Fruit fly (Drosophila melanogaster) Kc167 (cell line): ENCODE results near the gene Dhc36C.

Source experiments
- Myc ChIP-seq: fragments of >200 bp; optimal IDR thresholded peaks from 2 replicates; lab custom pipeline; 2017; ENCODE audit warnings: missing external identifiers
- Sin3A ChIP-seq: fragments of >200 bp; optimal IDR thresholded peaks from 2 replicates; lab custom pipeline; 2018; ENCODE audit warnings: missing external identifiers
- h ChIP-seq: fragments of >200 bp; optimal IDR thresholded peaks from 3 replicates; lab custom pipeline; 2018; ENCODE audit warnings: missing external identifiers
- insv ChIP-seq: fragments of >200 bp; optimal IDR thresholded peaks from 3 replicates; lab custom pipeline; 2018; ENCODE audit warnings: missing external identifiers
- psq ChIP-seq: fragments of >200 bp; optimal IDR thresholded peaks from 2 replicates; lab custom pipeline; 2017; ENCODE audit warnings: missing external identifiers
- ttk ChIP-seq: sonication (Bioruptor generic); optimal IDR thresholded peaks from 2 replicates; lab custom pipeline; 2017; ENCODE audit warnings: missing external identifiers

Dhc36C gene

dm6 chr2L:17480943-17481580, 20.1 kb upstream of the Dhc36C start, which contains the start of the genes fws and Lamtor3:
fws (minus strand) TSS chr2L:17481029.
Lamtor3 (plus strand) TSS chr2L:17481231.
- TF ChIP-seq ttk (lab: Kevin White, UChicago) (no peak), psq (no peak), Sin3A (lab: Kevin White, UChicago) (no peak), Myc (lab: Kevin White, UChicago) (no peak), insv (lab: Kevin White, UChicago) (no peak), h (lab: Kevin White, UChicago) (no peak)

- no peak for TF ChIP-seq insv (lab: Kevin White, UChicago)
- no peak for TF ChIP-seq Myc (lab: Kevin White, UChicago)
Measured at dm6 chr2L:17484174-17484573, 17.0 kb upstream of the Dhc36C start, which contains the start of the genes GCS2beta and CG5131. GCS2beta (minus strand) TSS chr2L:17484307. CG5131 (plus strand) TSS chr2L:17484501.

DNA sequence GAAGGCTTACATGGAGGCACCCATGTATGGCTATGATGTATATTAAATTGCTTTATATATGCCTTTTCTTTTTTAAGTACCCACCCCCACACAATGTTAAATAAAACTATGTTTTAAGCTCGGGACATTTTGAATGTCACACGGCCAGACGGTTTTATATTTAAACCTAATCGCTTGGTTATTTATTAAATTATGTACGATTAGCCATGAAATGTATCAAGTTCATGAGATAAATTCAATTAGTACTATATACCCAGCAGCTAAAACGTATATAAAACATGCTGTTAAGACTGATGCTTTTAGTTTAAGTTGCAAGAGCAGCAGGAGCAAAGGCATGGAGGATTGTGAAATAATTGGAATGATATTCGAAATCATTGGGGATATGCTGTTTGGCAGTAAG, 15.7 kb upstream of the Dhc36C start, which contains the start of the genes CG43221 and CG43645:
TSS of gene CG43221 (plus strand) at position 301 of the 400 bp plus-strand sequence.
TSS of gene CG43645 (plus strand) at position 301 of the 400 bp plus-strand sequence.
- TF ChIP-seq Sin3A (lab: Kevin White, UChicago): no peak
- TF ChIP-seq Myc (lab: Kevin White, UChicago): no peak
- TF ChIP-seq insv (lab: Kevin White, UChicago): no peak
- no peak for TF ChIP-seq ttk (lab: Kevin White, UChicago)
- no peak for TF ChIP-seq h (lab: Kevin White, UChicago)
- TF ChIP-seq psq: no peak

- TF ChIP-seq h (lab: Kevin White, UChicago) (no peak), Myc (lab: Kevin White, UChicago) (no peak), psq (no peak)
Measured at dm6 chr2L:17486264-17486663, 14.9 kb upstream of the Dhc36C start, which contains the start of gene CG43220. CG43220 (plus strand) TSS chr2L:17486564.

dm6 chr2L:17492680-17493079, 8.5 kb upstream of the Dhc36C start:
- TF ChIP-seq Sin3A (lab: Kevin White, UChicago) (no peak), insv (lab: Kevin White, UChicago) (no peak), h (lab: Kevin White, UChicago) (no peak), Myc (lab: Kevin White, UChicago) (no peak)

- no peak for TF ChIP-seq psq
- TF ChIP-seq Sin3A (lab: Kevin White, UChicago): no peak
- TF ChIP-seq Myc (lab: Kevin White, UChicago): no peak
- no peak for TF ChIP-seq h (lab: Kevin White, UChicago)
- TF ChIP-seq ttk (lab: Kevin White, UChicago): no peak
- no peak for TF ChIP-seq insv (lab: Kevin White, UChicago)
Measured at dm6 chr2L:17495759-17496158, 5.4 kb upstream of the Dhc36C start.

dm6 chr2L:17497108-17497507, 4.1 kb upstream of the Dhc36C start, which contains the start of gene qua:
qua (minus strand) TSS chr2L:17497208.
- TF ChIP-seq psq (no peak), Myc (lab: Kevin White, UChicago) (no peak), h (lab: Kevin White, UChicago) (no peak), Sin3A (lab: Kevin White, UChicago) (no peak), insv (lab: Kevin White, UChicago) (no peak), ttk (lab: Kevin White, UChicago) (no peak)

DNA sequence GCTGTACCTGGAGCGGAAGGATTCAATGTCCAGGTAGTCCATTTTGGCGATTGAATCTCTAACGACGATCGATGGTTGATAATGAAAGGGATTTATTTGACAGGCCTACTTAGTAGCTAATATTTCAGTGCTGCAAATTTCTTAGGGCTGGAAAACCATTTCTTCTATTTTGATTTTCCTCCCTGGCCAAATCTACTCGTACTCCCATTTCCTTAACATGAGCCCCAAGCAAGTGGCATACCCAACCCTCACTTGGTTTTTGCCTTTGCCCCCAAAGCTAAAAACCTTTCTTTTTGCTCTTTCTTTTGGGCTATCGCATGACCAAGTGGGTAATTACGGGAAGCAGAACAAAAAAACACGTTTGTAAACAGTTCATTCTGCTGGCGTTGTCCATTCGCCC, 2.5 kb upstream of the Dhc36C start, which contains the start of gene CG15142:
TSS of gene CG15142 (minus strand) at position 101 of the 400 bp plus-strand sequence.
- TF ChIP-seq psq: no peak
- TF ChIP-seq ttk (lab: Kevin White, UChicago): no peak
- no peak for TF ChIP-seq Myc (lab: Kevin White, UChicago)
- TF ChIP-seq Sin3A (lab: Kevin White, UChicago): no peak
- TF ChIP-seq h (lab: Kevin White, UChicago): no peak
- TF ChIP-seq insv (lab: Kevin White, UChicago): no peak

dm6 chr2L:17514090-17514715, 13.0 kb downstream of the Dhc36C start:
- TF ChIP-seq insv (lab: Kevin White, UChicago) (no peak), Sin3A (lab: Kevin White, UChicago) (no peak), ttk (lab: Kevin White, UChicago) (no peak), Myc (lab: Kevin White, UChicago) (no peak)

- TF ChIP-seq h (lab: Kevin White, UChicago): no peak
- TF ChIP-seq insv (lab: Kevin White, UChicago): no peak
- no peak for TF ChIP-seq Myc (lab: Kevin White, UChicago)
- TF ChIP-seq Sin3A (lab: Kevin White, UChicago): no peak
- TF ChIP-seq ttk (lab: Kevin White, UChicago): no peak
- TF ChIP-seq psq: no peak
Measured at dm6 chr2L:17524449-17524848, 23.2 kb downstream of the Dhc36C start, which contains the start of gene CG15143. CG15143 (minus strand) TSS chr2L:17524549.

dm6 chr2L:17529022-17529421, 27.8 kb downstream of the Dhc36C start, which contains the start of gene CG15144:
CG15144 (minus strand) TSS chr2L:17529122.
- TF ChIP-seq ttk (lab: Kevin White, UChicago): no peak
- no peak for TF ChIP-seq Sin3A (lab: Kevin White, UChicago)
- TF ChIP-seq Myc (lab: Kevin White, UChicago): no peak
- no peak for TF ChIP-seq insv (lab: Kevin White, UChicago)
- TF ChIP-seq psq: no peak
- no peak for TF ChIP-seq h (lab: Kevin White, UChicago)

dm6 chr2L:17532134-17532533, 30.9 kb downstream of the Dhc36C start, which contains the start of gene CG15145:
CG15145 (minus strand) TSS chr2L:17532234.
- no peak for TF ChIP-seq insv (lab: Kevin White, UChicago)
- TF ChIP-seq Sin3A (lab: Kevin White, UChicago): no peak
- TF ChIP-seq ttk (lab: Kevin White, UChicago): no peak
- TF ChIP-seq psq: no peak
- no peak for TF ChIP-seq Myc (lab: Kevin White, UChicago)
- TF ChIP-seq h (lab: Kevin White, UChicago): no peak
